Worm (Caenorhabditis elegans): ENCODE measurements around the gene R13A5.7.

DNA sequence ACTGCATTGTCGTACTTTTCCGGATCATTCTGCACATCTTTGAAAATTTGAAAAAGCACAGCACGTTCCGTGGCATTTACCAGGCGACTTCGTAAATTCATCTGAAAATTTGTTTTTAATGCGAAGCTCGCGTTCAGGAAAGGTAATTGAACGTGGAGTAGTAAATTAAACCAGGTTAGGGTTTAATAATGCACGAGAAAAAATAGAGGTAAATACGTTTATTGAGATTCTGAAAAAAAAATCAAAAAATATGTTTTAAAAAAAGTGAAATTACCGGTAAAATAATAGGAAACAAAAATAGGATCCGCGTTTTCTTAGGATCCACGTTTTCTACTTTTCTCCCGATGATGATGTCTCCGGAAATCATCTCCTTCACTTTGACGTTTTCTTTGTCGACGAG lies 51.5 kb downstream of the R13A5.7 start, which contains the start of gene clk-2:
- no peak for TF ChIP-seq ceh-36 (tag; optimal IDR thresholded peaks at IDR 0.05)
- TF ChIP-seq ama-1 (optimal IDR thresholded peaks at IDR 0.05): no peak
- no peak for TF ChIP-seq ceh-13 (GFP tag; optimal IDR thresholded peaks at IDR 0.05)
- no peak for TF ChIP-seq scrt-1 (GFP tag; IDR thresholded peaks at IDR 0.05)
- no peak for TF ChIP-seq tbx-37 (GFP tag; conservative IDR thresholded peaks at IDR 0.05)
- TF ChIP-seq flt-1 (GFP tag; IDR thresholded peaks at IDR 0.05): no peak
- no peak for TF ChIP-seq hmg-4 (GFP tag; optimal IDR thresholded peaks at IDR 0.05)
- no peak for TF ChIP-seq hnd-1 (tag; optimal IDR thresholded peaks at IDR 0.05)
- no peak for TF ChIP-seq pes-1 (GFP tag; IDR thresholded peaks at IDR 0.05)
- TF ChIP-seq aly-1 (tag; optimal IDR thresholded peaks at IDR 0.05): no peak
- no peak for TF ChIP-seq hmbx-1 (tag; optimal IDR thresholded peaks at IDR 0.05)
- no peak for TF ChIP-seq sea-1 (GFP tag; conservative IDR thresholded peaks at IDR 0.05)
- no peak for TF ChIP-seq tra-4 (tag; optimal IDR thresholded peaks at IDR 0.05)
